Fruit fly (Drosophila melanogaster) whole organism, adult: ENCODE measurements around the gene unc-13.

Experiments
- CG11617 ChIP-seq: fragments of 200-800 bp; sonication (Bioruptor generic); optimal IDR thresholded peaks from 2 replicates; lab custom pipeline; 2017; ENCODE audit warnings: mild to moderate bottlenecking, missing biosample characterization, missing genetic modification reagents, missing genetic modification characterization
- CG14711 ChIP-seq: fragments of 200-800 bp; sonication (Bioruptor generic); optimal IDR thresholded peaks from 2 replicates; lab custom pipeline; 2018; ENCODE audit warnings: missing biosample characterization, mild to moderate bottlenecking, missing genetic modification characterization, moderate library complexity
- CG1620 ChIP-seq: fragments of 200-800 bp; sonication (Bioruptor generic); optimal IDR thresholded peaks from 2 replicates; lab custom pipeline; 2016; ENCODE audit warnings: missing biosample characterization, missing genetic modification characterization
- CG33017 ChIP-seq: fragments of 200-800 bp; sonication (Bioruptor generic); optimal IDR thresholded peaks from 2 replicates; lab custom pipeline; 2018; ENCODE audit warnings: missing biosample characterization, mild to moderate bottlenecking, missing genetic modification characterization, moderate library complexity
- CG7101 ChIP-seq: fragments of 200-800 bp; sonication (Bioruptor generic); optimal IDR thresholded peaks from 2 replicates; lab custom pipeline; 2018; ENCODE audit warnings: missing biosample characterization, mild to moderate bottlenecking, missing genetic modification characterization, moderate library complexity
- Hr96 ChIP-seq: fragments of 200-800 bp; sonication (Bioruptor generic); optimal IDR thresholded peaks from 2 replicates; lab custom pipeline; 2016; ENCODE audit warnings: missing biosample characterization, missing genetic modification characterization
- Mnt ChIP-seq: fragments of 200-800 bp; sonication (Bioruptor generic); optimal IDR thresholded peaks from 2 replicates; lab custom pipeline; 2016; ENCODE audit warnings: missing biosample characterization, mild to moderate bottlenecking, missing genetic modification characterization
- cic ChIP-seq: fragments of 200-800 bp; sonication (Bioruptor generic); optimal IDR thresholded peaks from 2 replicates; lab custom pipeline; 2017; ENCODE audit warnings: missing biosample characterization, mild to moderate bottlenecking, missing genetic modification characterization, moderate library complexity
- ovo ChIP-seq: fragments of 200-800 bp; sonication (Bioruptor generic); optimal IDR thresholded peaks from 2 replicates; lab custom pipeline; 2016; ENCODE audit warnings: missing biosample characterization, missing genetic modification characterization
- pad ChIP-seq: fragments of 200-800 bp; sonication (Bioruptor generic); optimal IDR thresholded peaks from 3 replicates; lab custom pipeline; 2017; ENCODE audit warnings: missing biosample characterization, missing genetic modification characterization, mild to moderate bottlenecking, moderate library complexity, missing genetic modification reagents
- tj ChIP-seq: fragments of 200-800 bp; sonication (Bioruptor generic); optimal IDR thresholded peaks from 3 replicates; lab custom pipeline; 2017; ENCODE audit warnings: missing biosample characterization, mild to moderate bottlenecking, missing genetic modification characterization, moderate library complexity

DNA sequence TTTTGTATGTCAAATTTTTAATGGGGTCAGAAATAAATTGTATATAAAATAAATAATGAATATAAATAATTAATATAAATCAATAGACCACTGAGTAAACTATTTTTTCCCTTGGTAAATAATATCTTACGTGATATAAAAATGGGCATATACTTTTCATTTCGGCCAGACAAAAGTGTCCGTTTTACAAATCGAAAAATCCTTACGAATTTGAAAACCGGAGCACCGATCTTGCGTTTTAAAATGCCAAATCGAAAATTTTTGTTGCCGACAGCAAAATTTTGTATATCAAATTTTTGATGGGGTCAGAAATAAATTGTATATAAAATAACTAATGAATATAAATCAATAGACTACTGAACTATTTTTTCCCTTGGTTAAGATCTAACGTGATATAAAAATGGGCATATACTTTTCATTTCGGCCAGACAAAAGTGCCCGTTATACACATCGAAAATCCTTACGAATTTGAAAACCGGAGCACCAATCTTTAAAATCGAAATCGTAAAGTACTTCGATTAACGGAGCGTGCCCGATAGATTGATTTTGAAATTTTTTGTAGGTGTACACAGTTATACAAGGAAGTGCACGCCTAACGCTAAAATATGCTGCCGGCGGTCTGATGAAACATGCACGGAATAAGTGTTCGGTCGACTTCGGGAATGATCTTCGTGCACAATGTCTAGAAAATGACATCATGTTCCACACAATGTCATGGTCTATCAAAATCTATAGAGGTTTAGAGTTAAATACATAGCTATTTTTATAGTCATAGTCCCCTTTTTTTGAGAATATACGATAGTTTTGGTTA lies 47.2 kb upstream of the unc-13 start:
- TF ChIP-seq tj (GFP tag; lab: Kevin White, UChicago) (no peak), CG1620 (no peak), Hr96 (GFP tag; lab: Kevin White, UChicago) (no peak), pad (GFP tag; lab: Kevin White, UChicago) (no peak), CG33017 (tag; lab: Kevin White, UChicago) (no peak), Mnt (no peak), CG14711 (tag; lab: Kevin White, UChicago) (no peak), cic (GFP tag; lab: Kevin White, UChicago) (no peak), ovo (GFP tag; lab: Kevin White, UChicago) (no peak), CG7101 (tag; lab: Kevin White, UChicago) (peak; percentile 21), CG11617 (GFP tag; lab: Kevin White, UChicago) (no peak)
